Worm (Caenorhabditis elegans) whole organism, late embryonic: ENCODE results near the gene T19H12.3.

Source experiments
- C08G9.2 ChIP-seq: sonication (generic microtip); optimal IDR thresholded peaks from 2 replicates; lab custom pipeline; 2016; ENCODE audit warnings: mild to moderate bottlenecking, missing genetic modification characterization, moderate library complexity, missing compliant biosample characterization
- C38D4.7 ChIP-seq: fragments of 200-800 bp; sonication (Bioruptor generic); optimal IDR thresholded peaks from 2 replicates; lab custom pipeline; 2018; ENCODE audit warnings: mild to moderate bottlenecking, missing genetic modification characterization, moderate library complexity, missing compliant biosample characterization
- F13H6.1 ChIP-seq: sonication (generic microtip); optimal IDR thresholded peaks from 2 replicates; lab custom pipeline; 2016; ENCODE audit warnings: missing genetic modification characterization, missing compliant biosample characterization
- ahr-1 ChIP-seq: sonication (generic microtip); optimal IDR thresholded peaks from 2 replicates; lab custom pipeline; 2016; ENCODE audit warnings: missing genetic modification characterization, missing compliant biosample characterization
- ama-1 ChIP-seq: fragments of 150-350 bp; optimal IDR thresholded peaks from 2 replicates; lab custom pipeline; 2014
- ceh-14 ChIP-seq: sonication (generic microtip); optimal IDR thresholded peaks from 2 replicates; lab custom pipeline; 2016; ENCODE audit warnings: missing genotype, missing genetic modification characterization, missing compliant biosample characterization
- ceh-18 ChIP-seq: sonication (generic microtip); optimal IDR thresholded peaks from 2 replicates; lab custom pipeline; 2016; ENCODE audit warnings: missing genetic modification characterization, missing compliant biosample characterization
- ceh-19 ChIP-seq: fragments of 200-800 bp; sonication (Bioruptor generic); optimal IDR thresholded peaks from 2 replicates; lab custom pipeline; 2018; ENCODE audit warnings: mild to moderate bottlenecking, missing genetic modification characterization, missing compliant biosample characterization
- ceh-22 ChIP-seq: sonication (generic microtip); optimal IDR thresholded peaks from 2 replicates; lab custom pipeline; 2017; ENCODE audit warnings: missing biosample characterization, missing genetic modification characterization
- ceh-24 ChIP-seq: sonication (generic microtip); optimal IDR thresholded peaks from 2 replicates; lab custom pipeline; 2016; ENCODE audit warnings: mild to moderate bottlenecking, missing genetic modification characterization, missing compliant biosample characterization
- ceh-31 ChIP-seq: sonication (generic microtip); optimal IDR thresholded peaks from 2 replicates; lab custom pipeline; 2016; ENCODE audit warnings: missing genetic modification characterization, missing compliant biosample characterization
- ceh-34 ChIP-seq: sonication (generic microtip); optimal IDR thresholded peaks from 2 replicates; lab custom pipeline; 2016; ENCODE audit warnings: mild to moderate bottlenecking, missing genetic modification characterization, missing compliant biosample characterization
- ceh-45 ChIP-seq: fragments of 200-800 bp; sonication (Bioruptor generic); IDR thresholded peaks from 2 replicates; pipeline ENCODE4 v1.3.6; 2022; ENCODE audit warnings: missing genetic modification reagents, missing genetic modification characterization, missing compliant biosample characterization
- ceh-48 ChIP-seq: sonication (generic microtip); optimal IDR thresholded peaks from 2 replicates; lab custom pipeline; 2016; ENCODE audit warnings: missing genetic modification characterization, inconsistent platforms, missing compliant biosample characterization
- dmd-4 ChIP-seq: sonication (generic microtip); optimal IDR thresholded peaks from 2 replicates; lab custom pipeline; 2016; ENCODE audit warnings: borderline replicate concordance, missing genetic modification characterization, missing compliant biosample characterization
- dve-1 ChIP-seq: sonication (generic microtip); optimal IDR thresholded peaks from 2 replicates; lab custom pipeline; 2017; ENCODE audit warnings: antibody characterized with exemption, mild to moderate bottlenecking, missing genetic modification characterization, missing compliant biosample characterization
- eyg-1 ChIP-seq: sonication (generic microtip); optimal IDR thresholded peaks from 2 replicates; lab custom pipeline; 2016; ENCODE audit warnings: missing genotype, missing genetic modification characterization, missing compliant biosample characterization
- hlh-13 ChIP-seq: fragments of 200-800 bp; sonication (Bioruptor generic); optimal IDR thresholded peaks from 2 replicates; lab custom pipeline; 2018; ENCODE audit warnings: mild to moderate bottlenecking, missing genetic modification characterization, missing compliant biosample characterization
- hlh-15 ChIP-seq: sonication (generic microtip); optimal IDR thresholded peaks from 2 replicates; lab custom pipeline; 2016; ENCODE audit warnings: missing genetic modification characterization, missing compliant biosample characterization
- hlh-6 ChIP-seq: sonication (generic microtip); optimal IDR thresholded peaks from 2 replicates; lab custom pipeline; 2016; ENCODE audit warnings: missing genotype, missing genetic modification characterization, missing compliant biosample characterization
- madf-2 ChIP-seq: sonication (generic microtip); optimal IDR thresholded peaks from 2 replicates; lab custom pipeline; 2017; ENCODE audit warnings: missing genetic modification characterization, missing compliant biosample characterization
- mec-3 ChIP-seq: sonication (generic microtip); optimal IDR thresholded peaks from 2 replicates; lab custom pipeline; 2016; ENCODE audit warnings: borderline replicate concordance, missing genetic modification characterization, missing compliant biosample characterization
- nfya-1 ChIP-seq: sonication (generic microtip); optimal IDR thresholded peaks from 2 replicates; lab custom pipeline; 2017; ENCODE audit warnings: missing genetic modification characterization, mild to moderate bottlenecking, missing compliant biosample characterization, antibody characterized with exemption, moderate library complexity
- npax-4 ChIP-seq: sonication (generic microtip); optimal IDR thresholded peaks from 2 replicates; lab custom pipeline; 2016; ENCODE audit warnings: missing genetic modification characterization, missing compliant biosample characterization
- odd-2 ChIP-seq: sonication (generic microtip); optimal IDR thresholded peaks from 2 replicates; lab custom pipeline; 2017; ENCODE audit warnings: antibody characterized with exemption, mild to moderate bottlenecking, missing genetic modification characterization, missing compliant biosample characterization
- pag-3 ChIP-seq: sonication (generic microtip); optimal IDR thresholded peaks from 2 replicates; lab custom pipeline; 2016; ENCODE audit warnings: missing compliant biosample characterization, missing genetic modification characterization, borderline replicate concordance
- pax-1 ChIP-seq: fragments of 150-350 bp; optimal IDR thresholded peaks from 2 replicates; lab custom pipeline; 2014; ENCODE audit warnings: missing biosample characterization, missing genetic modification characterization
- pha-4 ChIP-seq: fragments of 150-350 bp; optimal IDR thresholded peaks from 2 replicates; lab custom pipeline; 2018; ENCODE audit warnings: missing biosample characterization, missing genetic modification reagents, missing genetic modification characterization
- rnt-1 ChIP-seq: sonication (generic microtip); optimal IDR thresholded peaks from 2 replicates; lab custom pipeline; 2016; ENCODE audit warnings: missing genetic modification characterization, missing compliant biosample characterization
- sox-2 ChIP-seq: fragments of 200-800 bp; sonication (Bioruptor generic); IDR thresholded peaks from 2 replicates; pipeline ENCODE4 v1.3.6; 2022; ENCODE audit warnings: missing genetic modification reagents, missing genetic modification characterization, missing compliant biosample characterization
- sox-4 ChIP-seq: sonication (generic microtip); optimal IDR thresholded peaks from 2 replicates; lab custom pipeline; 2017; ENCODE audit warnings: mild to moderate bottlenecking, missing genetic modification characterization, inconsistent platforms, missing compliant biosample characterization
- tbx-2 ChIP-seq: sonication (generic microtip); optimal IDR thresholded peaks from 2 replicates; lab custom pipeline; 2016; ENCODE audit warnings: missing genetic modification characterization, missing compliant biosample characterization
- unc-42 ChIP-seq: sonication (generic microtip); optimal IDR thresholded peaks from 2 replicates; lab custom pipeline; 2016; ENCODE audit warnings: missing genotype, missing genetic modification characterization, missing compliant biosample characterization
- unc-55 ChIP-seq: sonication (generic microtip); optimal IDR thresholded peaks from 2 replicates; lab custom pipeline; 2017; ENCODE audit warnings: missing biosample characterization, missing genetic modification reagents, missing genetic modification characterization
- unc-86 ChIP-seq: sonication (generic microtip); optimal IDR thresholded peaks from 2 replicates; lab custom pipeline; 2016; ENCODE audit warnings: missing genetic modification characterization, missing compliant biosample characterization
- ztf-16 ChIP-seq: sonication (generic microtip); optimal IDR thresholded peaks from 2 replicates; lab custom pipeline; 2017; ENCODE audit warnings: missing genetic modification characterization, missing compliant biosample characterization

T19H12.3 gene

ce11 chrV:4862737-4863136, 22.7 kb upstream of the T19H12.3 start, which contains the start of gene C37H5.13:
Gene C37H5.13 (minus strand): TSS chrV:4862965.
- TF ChIP-seq ceh-45 (GFP tag; lab: Robert Waterston, UW): no peak
- TF ChIP-seq ceh-19: no peak
- TF ChIP-seq unc-55 (GFP tag; lab: Kevin White, UChicago): peak; percentile 16

DNA sequence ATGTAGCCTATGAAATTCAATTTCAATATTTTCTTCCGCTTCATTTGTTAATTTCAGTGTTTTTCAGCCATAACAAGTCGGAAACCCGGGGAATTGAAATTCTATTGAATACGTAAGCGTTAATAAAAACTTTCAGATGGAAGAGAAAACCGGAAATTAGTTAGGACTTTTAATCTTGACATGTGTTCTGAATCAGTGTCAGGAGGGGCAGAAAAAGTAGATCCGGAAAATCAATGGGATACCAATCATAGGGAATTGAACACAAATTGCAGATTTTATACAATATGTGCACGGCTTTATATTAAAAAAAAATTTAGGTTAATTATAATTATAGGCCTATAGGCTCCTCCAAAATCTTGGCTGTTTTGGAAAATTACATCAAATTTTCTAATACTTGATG, 21.1 kb upstream of the T19H12.3 start:
- TF ChIP-seq hlh-13 (GFP tag; lab: Kevin White, UChicago) (no peak), ceh-31 (tag; lab: Kevin White, UChicago) (no peak), hlh-6 (tag; lab: Kevin White, UChicago) (no peak), ztf-16 (tag; lab: Kevin White, UChicago) (no peak), sox-2 (GFP tag; lab: Robert Waterston, UW) (no peak), nfya-1 (tag; lab: Kevin White, UChicago) (no peak), unc-86 (tag; lab: Kevin White, UChicago) (no peak), rnt-1 (tag; lab: Kevin White, UChicago) (no peak), ama-1 (no peak), dmd-4 (tag; lab: Kevin White, UChicago) (no peak), sox-4 (tag; lab: Kevin White, UChicago) (no peak), F13H6.1 (no peak), pax-1 (no peak), mec-3 (tag; lab: Kevin White, UChicago) (no peak), ceh-19 (no peak), ceh-34 (tag; lab: Kevin White, UChicago) (no peak)

DNA sequence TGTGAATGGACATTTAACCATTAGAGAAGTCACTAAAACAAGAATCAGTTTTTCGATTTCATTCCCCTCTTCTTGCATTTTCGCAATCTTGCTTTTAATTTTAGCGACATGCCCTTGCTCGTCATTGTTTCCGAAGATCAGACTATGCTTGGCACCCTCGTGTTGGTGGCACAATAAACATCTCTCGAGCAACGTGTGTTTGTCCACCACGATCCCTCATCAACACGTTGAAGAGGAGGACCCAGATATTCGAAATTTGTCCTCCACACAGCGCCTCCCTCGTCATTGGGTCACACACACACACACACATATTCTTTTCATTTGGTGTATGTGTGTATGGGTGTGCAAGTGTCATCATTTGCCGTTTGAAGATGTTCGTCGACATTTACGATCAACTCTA, 20.1 kb upstream of the T19H12.3 start, which contains the start of gene srd-32:
srd-32 (plus strand) TSS at position 301 of the 400 bp plus-strand sequence.
- no peak for TF ChIP-seq ceh-24 (tag; lab: Kevin White, UChicago)
- no peak for TF ChIP-seq tbx-2 (tag; lab: Kevin White, UChicago)
- no peak for TF ChIP-seq pag-3 (tag; lab: Kevin White, UChicago)

- TF ChIP-seq C08G9.2 (tag; lab: Kevin White, UChicago) (no peak), hlh-15 (no peak), npax-4 (tag; lab: Kevin White, UChicago) (no peak), ceh-48 (tag; lab: Kevin White, UChicago) (no peak), ceh-31 (tag; lab: Kevin White, UChicago) (no peak), pha-4 (tag; lab: Kevin White, UChicago) (no peak), C38D4.7 (no peak), ahr-1 (no peak), F13H6.1 (no peak), madf-2 (tag; lab: Kevin White, UChicago) (no peak), ceh-22 (no peak), eyg-1 (tag; lab: Kevin White, UChicago) (no peak)
Observed at ce11 chrV:4867535-4867934, 17.9 kb upstream of the T19H12.3 start.

ce11 chrV:4868698-4869097, 16.8 kb upstream of the T19H12.3 start:
- TF ChIP-seq ceh-48 (tag; lab: Kevin White, UChicago) (no peak), ceh-18 (tag; lab: Kevin White, UChicago) (no peak), ceh-31 (tag; lab: Kevin White, UChicago) (no peak), ahr-1 (no peak), ama-1 (no peak), ceh-14 (tag; lab: Kevin White, UChicago) (no peak), unc-42 (no peak), unc-55 (GFP tag; lab: Kevin White, UChicago) (no peak), npax-4 (tag; lab: Kevin White, UChicago) (no peak), ceh-24 (tag; lab: Kevin White, UChicago) (no peak), odd-2 (tag; lab: Kevin White, UChicago) (no peak), dve-1 (tag; lab: Kevin White, UChicago) (no peak)
